Fruit fly (Drosophila melanogaster) whole organism, wandering third instar larva: Measurements from ENCODE around the gene CG8960.

Experiments
- Abd-B ChIP-seq: fragments of >200 bp; optimal IDR thresholded peaks from 2 replicates; lab custom pipeline; 2017; ENCODE audit warnings: missing biosample characterization, missing genetic modification characterization
- CG32264 ChIP-seq: fragments of 200-800 bp; sonication (Bioruptor generic); optimal IDR thresholded peaks from 2 replicates; lab custom pipeline; 2016; ENCODE audit warnings: missing biosample characterization, missing genetic modification characterization
- CG9705 ChIP-seq: fragments of 200-800 bp; sonication (Bioruptor generic); optimal IDR thresholded peaks from 2 replicates; lab custom pipeline; 2018; ENCODE audit warnings: missing biosample characterization, mild to moderate bottlenecking, missing genetic modification characterization
- CrebA ChIP-seq: fragments of 200-800 bp; sonication (Bioruptor generic); optimal IDR thresholded peaks from 2 replicates; lab custom pipeline; 2016; ENCODE audit warnings: missing biosample characterization, mild to moderate bottlenecking, missing genetic modification characterization, borderline replicate concordance
- Dfd ChIP-seq: fragments of >200 bp; optimal IDR thresholded peaks from 2 replicates; lab custom pipeline; 2017; ENCODE audit warnings: missing biosample characterization, missing genetic modification characterization
- Dif ChIP-seq: fragments of 200-275, 200-300 bp; sonication (Bioruptor generic); optimal IDR thresholded peaks from 2 replicates; lab custom pipeline; 2018; ENCODE audit warnings: missing biosample characterization, missing genetic modification characterization; ENCODE audit not compliant: partially characterized antibody
- GATAd ChIP-seq: sonication (Bioruptor generic); optimal IDR thresholded peaks from 2 replicates; lab custom pipeline; 2016; ENCODE audit warnings: missing biosample characterization, missing genetic modification characterization
- HLH106 ChIP-seq: fragments of 200-800 bp; optimal IDR thresholded peaks from 3 replicates; lab custom pipeline; 2019; ENCODE audit warnings: missing biosample characterization, mild to moderate bottlenecking, missing genetic modification characterization, moderate library complexity
- Hnf4 ChIP-seq: fragments of 200-800 bp; sonication (Bioruptor generic); optimal IDR thresholded peaks from 2 replicates; lab custom pipeline; 2016; ENCODE audit warnings: missing biosample characterization, mild to moderate bottlenecking, missing genetic modification characterization
- Hr78 ChIP-seq: fragments of >200 bp; optimal IDR thresholded peaks from 2 replicates; lab custom pipeline; 2017; ENCODE audit warnings: missing biosample characterization, missing genetic modification characterization
- Hr83 ChIP-seq: fragments of 200-300 bp; sonication (Bioruptor generic); optimal IDR thresholded peaks from 2 replicates; lab custom pipeline; 2016; ENCODE audit warnings: missing biosample characterization, mild to moderate bottlenecking, missing genetic modification characterization, moderate library complexity; ENCODE audit not compliant: poor library complexity, severe bottlenecking
- Jra ChIP-seq: sonication (Bioruptor generic); optimal IDR thresholded peaks from 2 replicates; lab custom pipeline; 2016; ENCODE audit warnings: missing biosample characterization, missing genetic modification characterization
- Mio ChIP-seq: sonication (Bioruptor generic); optimal IDR thresholded peaks from 2 replicates; lab custom pipeline; 2016; ENCODE audit warnings: missing biosample characterization, missing genetic modification characterization
- Myc ChIP-seq: fragments of >200 bp; optimal IDR thresholded peaks from 2 replicates; lab custom pipeline; 2017
- N ChIP-seq: fragments of >200 bp; optimal IDR thresholded peaks from 2 replicates; lab custom pipeline; 2018; ENCODE audit warnings: missing biosample characterization, missing external identifiers, missing genetic modification characterization
- OdsH ChIP-seq: fragments of 200-800 bp; sonication (Bioruptor generic); optimal IDR thresholded peaks from 2 replicates; lab custom pipeline; 2016; ENCODE audit warnings: missing biosample characterization, mild to moderate bottlenecking, missing genetic modification characterization
- Rel ChIP-seq, 2 experiments: fragments of 200-800 bp; sonication (Bioruptor generic) in 1 of 2; optimal IDR thresholded peaks; 2 replicates in 1 of 2; 3 replicates in 1 of 2; lab custom pipeline; 2016 to 2019; ENCODE audit warnings: mild to moderate bottlenecking in 2 of 2, missing biosample characterization in 2 of 2, missing genetic modification characterization in 2 of 2, moderate library complexity in 1 of 2
- Sp1 ChIP-seq: fragments of 200-800 bp; sonication (Bioruptor generic); optimal IDR thresholded peaks from 3 replicates; lab custom pipeline; 2019; ENCODE audit warnings: missing biosample characterization, mild to moderate bottlenecking, missing genetic modification characterization, moderate library complexity
- Vsx2 ChIP-seq: fragments of 200-300, 225-300 bp; sonication (Bioruptor generic); optimal IDR thresholded peaks from 2 replicates; lab custom pipeline; 2018; ENCODE audit warnings: missing biosample characterization, missing genetic modification characterization; ENCODE audit not compliant: partially characterized antibody
- br ChIP-seq: fragments of 200-800 bp; sonication (Bioruptor generic); optimal IDR thresholded peaks from 2 replicates; lab custom pipeline; 2016; ENCODE audit warnings: missing biosample characterization, missing genetic modification characterization
- brk ChIP-seq: fragments of 200-800 bp; sonication (Bioruptor generic); optimal IDR thresholded peaks from 2 replicates; lab custom pipeline; 2016; ENCODE audit warnings: missing biosample characterization, mild to moderate bottlenecking, missing genetic modification characterization
- dl ChIP-seq, 2 experiments: fragments of 175-275, 200-275 bp in 1 of 2; fragments of 200-275 bp in 1 of 2; sonication (Bioruptor generic); optimal IDR thresholded peaks; lab custom pipeline; 2018; ENCODE audit warnings: mild to moderate bottlenecking in 2 of 2, missing biosample characterization in 2 of 2, missing genetic modification characterization in 2 of 2, moderate library complexity in 2 of 2; ENCODE audit not compliant: partially characterized antibody in 2 of 2, insufficient read depth in 1 of 2
- dmrt93B ChIP-seq: fragments of 200-800 bp; sonication (Bioruptor generic); optimal IDR thresholded peaks from 2 replicates; lab custom pipeline; 2018; ENCODE audit warnings: missing biosample characterization, mild to moderate bottlenecking, missing genetic modification characterization
- dsf ChIP-seq: sonication (Bioruptor generic); optimal IDR thresholded peaks from 2 replicates; lab custom pipeline; 2016; ENCODE audit warnings: missing biosample characterization, missing genetic modification characterization, borderline replicate concordance
- ey ChIP-seq: fragments of 200-800 bp; sonication (Bioruptor generic); optimal IDR thresholded peaks from 2 replicates; lab custom pipeline; 2016; ENCODE audit warnings: missing biosample characterization, missing genetic modification characterization
- foxo ChIP-seq, 2 experiments: fragments of 200-800 bp; sonication (Bioruptor generic); optimal IDR thresholded peaks; 2 replicates in 1 of 2; 3 replicates in 1 of 2; lab custom pipeline; 2016 to 2017; ENCODE audit warnings: missing biosample characterization in 2 of 2, missing genetic modification characterization in 2 of 2
- fru ChIP-seq: fragments of 200-800 bp; sonication (Bioruptor generic); optimal IDR thresholded peaks from 3 replicates; lab custom pipeline; 2016; ENCODE audit warnings: missing biosample characterization, mild to moderate bottlenecking, missing genetic modification characterization
- h ChIP-seq: fragments of 200-800 bp; sonication (Bioruptor generic); optimal IDR thresholded peaks from 3 replicates; lab custom pipeline; 2016; ENCODE audit warnings: missing biosample characterization, mild to moderate bottlenecking, missing genetic modification characterization
- jim ChIP-seq: fragments of 175-275, 200-325 bp; sonication (Bioruptor generic); optimal IDR thresholded peaks from 2 replicates; lab custom pipeline; 2016; ENCODE audit warnings: missing biosample characterization, mild to moderate bottlenecking, missing genetic modification characterization
- lola ChIP-seq: fragments of >200 bp; optimal IDR thresholded peaks from 2 replicates; lab custom pipeline; 2017; ENCODE audit warnings: missing biosample characterization, missing genetic modification characterization
- pan ChIP-seq: fragments of >200 bp; optimal IDR thresholded peaks from 2 replicates; lab custom pipeline; 2017
- psq ChIP-seq: fragments of 200-800 bp; sonication (Bioruptor generic); optimal IDR thresholded peaks from 3 replicates; lab custom pipeline; 2017; ENCODE audit warnings: missing biosample characterization, mild to moderate bottlenecking, missing genetic modification characterization, moderate library complexity
- rgr ChIP-seq: fragments of 200-800 bp; sonication (Bioruptor generic); optimal IDR thresholded peaks from 3 replicates; lab custom pipeline; 2016; ENCODE audit warnings: missing biosample characterization, mild to moderate bottlenecking, missing genetic modification characterization
- sage ChIP-seq: fragments of 200-800 bp; sonication (Bioruptor generic); optimal IDR thresholded peaks from 2 replicates; lab custom pipeline; 2016; ENCODE audit warnings: missing biosample characterization, mild to moderate bottlenecking, missing genetic modification characterization
- sv ChIP-seq: fragments of 200-800 bp; sonication (Bioruptor generic); optimal IDR thresholded peaks from 3 replicates; lab custom pipeline; 2016; ENCODE audit warnings: missing biosample characterization, missing genetic modification characterization
- tai ChIP-seq: sonication (Bioruptor generic); optimal IDR thresholded peaks from 2 replicates; lab custom pipeline; 2016; ENCODE audit warnings: missing biosample characterization, missing genetic modification characterization
- usp ChIP-seq: fragments of >200 bp; optimal IDR thresholded peaks from 2 replicates; lab custom pipeline; 2017; ENCODE audit warnings: missing biosample characterization, missing genetic modification characterization
- woc ChIP-seq: sonication (Bioruptor generic); optimal IDR thresholded peaks from 2 replicates; lab custom pipeline; 2016; ENCODE audit warnings: missing biosample characterization, mild to moderate bottlenecking, missing genetic modification characterization

CG8960 gene

dm6 chr3L:2162623-2163022 lies 34.2 kb upstream of the CG8960 start:
- no peak for TF ChIP-seq OdsH (GFP tag; lab: Kevin White, UChicago)
- TF ChIP-seq Myc = no peak
- TF ChIP-seq Vsx2 (GFP tag; lab: Kevin White, UChicago) = no peak
- no peak for TF ChIP-seq Hr78 (GFP tag; lab: Kevin White, UChicago)
- TF ChIP-seq sage = no peak
- TF ChIP-seq jim = no peak
- no peak for TF ChIP-seq Jra (GFP tag; lab: Kevin White, UChicago)
- TF ChIP-seq dsf = no peak
- no peak for TF ChIP-seq Rel (GFP tag; optimal IDR thresholded peaks at IDR 0.05; lab: Kevin White, UChicago)
- TF ChIP-seq Rel (tag; optimal IDR thresholded peaks at IDR 0.05; lab: Kevin White, UChicago) = no peak

- no peak for TF ChIP-seq jim
- no peak for TF ChIP-seq CG32264 (GFP tag; lab: Kevin White, UChicago)
- TF ChIP-seq dsf = no peak
- no peak for TF ChIP-seq Hnf4 (GFP tag; lab: Kevin White, UChicago)
- TF ChIP-seq N = no peak
- TF ChIP-seq fru (GFP tag; lab: Kevin White, UChicago) = no peak
- no peak for TF ChIP-seq tai (GFP tag; lab: Kevin White, UChicago)
- no peak for TF ChIP-seq GATAd
- TF ChIP-seq sv (GFP tag; lab: Kevin White, UChicago) = no peak
- TF ChIP-seq dl (GFP tag; optimal IDR thresholded peaks at IDR 0.05; lab: Kevin White, UChicago; ENCODE audit: insufficient read depth in 1 of 2, partially characterized antibody in 2 of 2) = no peak
- TF ChIP-seq brk = no peak
- no peak for TF ChIP-seq Jra (GFP tag; lab: Kevin White, UChicago)
- TF ChIP-seq dmrt93B (GFP tag; lab: Kevin White, UChicago) = no peak
- no peak for TF ChIP-seq Sp1 (GFP tag; lab: Kevin White, UChicago)
- no peak for TF ChIP-seq Myc
- TF ChIP-seq br (GFP tag; lab: Kevin White, UChicago) = no peak
- no peak for TF ChIP-seq woc
- TF ChIP-seq Abd-B (GFP tag; lab: Kevin White, UChicago) = no peak
- TF ChIP-seq psq (GFP tag; lab: Kevin White, UChicago) = no peak
- no peak for TF ChIP-seq Vsx2 (GFP tag; lab: Kevin White, UChicago)
Measured at dm6 chr3L:2163608-2164007, 33.2 kb upstream of the CG8960 start, which contains the start of gene CG15822. Gene CG15822, minus strand, starts transcription at chr3L:2163863.

dm6 chr3L:2164031-2164537 lies 32.7 kb upstream of the CG8960 start:
- peak; percentile 83 for TF ChIP-seq sage
- peak; percentile 60 for TF ChIP-seq Vsx2 (GFP tag; lab: Kevin White, UChicago)
- TF ChIP-seq N = no peak
- TF ChIP-seq pan (lab: Kevin White, UChicago) = peak; percentile 60
- TF ChIP-seq Abd-B (GFP tag; lab: Kevin White, UChicago) = no peak
- no peak for TF ChIP-seq Jra (GFP tag; lab: Kevin White, UChicago)
- TF ChIP-seq Hr83 (GFP tag; lab: Kevin White, UChicago) = no peak
- peak; percentile 17 for TF ChIP-seq dsf
- TF ChIP-seq CG32264 (GFP tag; lab: Kevin White, UChicago) = peak; percentile 89
- peak; percentile 88 for TF ChIP-seq dmrt93B (GFP tag; lab: Kevin White, UChicago)
- TF ChIP-seq Dif (GFP tag; lab: Kevin White, UChicago) = peak; percentile 37
- peak; percentile 81 for TF ChIP-seq Sp1 (GFP tag; lab: Kevin White, UChicago)
- TF ChIP-seq brk = peak; percentile 65
- TF ChIP-seq dl (GFP tag; optimal IDR thresholded peaks at IDR 0.05; lab: Kevin White, UChicago; ENCODE audit: insufficient read depth in 1 of 2, partially characterized antibody in 2 of 2) = no peak
- TF ChIP-seq Mio (GFP tag; lab: Kevin White, UChicago) = no peak
- TF ChIP-seq Hnf4 (GFP tag; lab: Kevin White, UChicago) = peak; percentile 76
- peak; percentile 96 for TF ChIP-seq fru (GFP tag; lab: Kevin White, UChicago)
- peak; percentile 88 for TF ChIP-seq rgr (GFP tag; lab: Kevin White, UChicago)
- peak; percentile 59 to 94 for TF ChIP-seq foxo (GFP tag; optimal IDR thresholded peaks at IDR 0.05; lab: Kevin White, UChicago)
- TF ChIP-seq Hr78 (GFP tag; lab: Kevin White, UChicago) = no peak
- peak; percentile 88 for TF ChIP-seq ey (GFP tag; lab: Kevin White, UChicago)
- TF ChIP-seq sv (GFP tag; lab: Kevin White, UChicago) = no peak
- no peak for TF ChIP-seq Myc
- no peak for TF ChIP-seq Dfd (GFP tag; lab: Kevin White, UChicago)
- TF ChIP-seq GATAd = no peak
- peak; percentile 97 for TF ChIP-seq woc
- TF ChIP-seq CG9705 = peak; percentile 59
- peak; percentile 59 for TF ChIP-seq CrebA (GFP tag; lab: Kevin White, UChicago)
- peak; percentile 91 for TF ChIP-seq OdsH (GFP tag; lab: Kevin White, UChicago)
- peak; percentile 67 for TF ChIP-seq tai (GFP tag; lab: Kevin White, UChicago)
- TF ChIP-seq usp (GFP tag; lab: Kevin White, UChicago) = no peak
- peak; percentile 96 for TF ChIP-seq h (GFP tag; lab: Kevin White, UChicago)
- TF ChIP-seq jim = no peak
- TF ChIP-seq br (GFP tag; lab: Kevin White, UChicago) = peak; percentile 86
- peak; percentile 11 for TF ChIP-seq Rel (GFP tag; optimal IDR thresholded peaks at IDR 0.05; lab: Kevin White, UChicago)
- TF ChIP-seq Rel (tag; optimal IDR thresholded peaks at IDR 0.05; lab: Kevin White, UChicago) = peak; percentile 16
- TF ChIP-seq HLH106 (tag; lab: Kevin White, UChicago) = peak; percentile 85
- TF ChIP-seq psq (GFP tag; lab: Kevin White, UChicago) = peak; percentile 87
- TF ChIP-seq lola = no peak
